Fruit fly (Drosophila melanogaster): ENCODE data around the gene GlcAT-S.

GlcAT-S gene

dm6 chr2L:9633098-9633497, 16.8 kb downstream of the GlcAT-S start (continued):
- TF ChIP-seq gsb (GFP tag; IDR thresholded peaks at IDR 0.05) (no peak), Hr3 (GFP tag; optimal IDR thresholded peaks at IDR 0.05) (no peak), CG2712 (tag; optimal IDR thresholded peaks at IDR 0.05) (peak; percentile 71), CG9609 (GFP tag; optimal IDR thresholded peaks at IDR 0.05) (no peak), Deaf1 (tag; optimal IDR thresholded peaks at IDR 0.05) (no peak), sima (GFP tag; optimal IDR thresholded peaks at IDR 0.05) (no peak), fd3F (GFP tag; optimal IDR thresholded peaks at IDR 0.05) (no peak), h (optimal IDR thresholded peaks at IDR 0.05) (no peak), GATAe (GFP tag; conservative IDR thresholded peaks at IDR 0.05) (peak; percentile 32; the same call in 1 of the 2 replicates), Ptx1 (GFP tag; IDR thresholded peaks at IDR 0.05) (0 out of 2 replicates have a peak, but pooled peaks have one; percentile 11), HmgZ (tag; optimal IDR thresholded peaks at IDR 0.05) (no peak), slbo (GFP tag; IDR thresholded peaks at IDR 0.05) (no peak), br (optimal IDR thresholded peaks at IDR 0.05) (no peak), caup (GFP tag; optimal IDR thresholded peaks at IDR 0.05; ENCODE audit: severe bottlenecking) (peak; percentile 49), Dfd (GFP tag; optimal IDR thresholded peaks at IDR 0.05) (no peak), stwl (tag; optimal IDR thresholded peaks at IDR 0.05) (peak; percentile 53), nerfin-2 (GFP tag; IDR thresholded peaks at IDR 0.05; ENCODE audit: partially characterized antibody) (no peak), zfh2 (GFP tag; optimal IDR thresholded peaks at IDR 0.05) (no peak), sisA (GFP tag; IDR thresholded peaks at IDR 0.05) (no peak), chif (GFP tag; optimal IDR thresholded peaks at IDR 0.05) (peak; percentile 10 to 41), CG10431 (GFP tag; optimal IDR thresholded peaks at IDR 0.05) (no peak), CG17385 (GFP tag; optimal IDR thresholded peaks at IDR 0.05) (no peak), CG7786 (GFP tag; optimal IDR thresholded peaks at IDR 0.05) (peak; percentile 41), CG6272 (GFP tag; IDR thresholded peaks at IDR 0.05) (no peak), CG15514 (GFP tag; optimal IDR thresholded peaks at IDR 0.05) (peak; percentile 17), hbn (GFP tag; IDR thresholded peaks at IDR 0.05; ENCODE audit: partially characterized antibody) (no peak), tio (GFP tag; optimal IDR thresholded peaks at IDR 0.05) (peak; percentile 63), CG11456 (GFP tag; IDR thresholded peaks at IDR 0.05) (0 out of 3 replicates have a peak, but pooled peaks have one; percentile 47), CG17802 (tag; optimal IDR thresholded peaks at IDR 0.05) (peak; percentile 37), slou (GFP tag; optimal IDR thresholded peaks at IDR 0.05) (no peak), unc-4 (GFP tag; IDR thresholded peaks at IDR 0.05; ENCODE audit: partially characterized antibody) (no peak), Chrac-16 (GFP tag; optimal IDR thresholded peaks at IDR 0.05) (no peak), tgo (GFP tag; IDR thresholded peaks at IDR 0.05) (peak; percentile 34; the same call in 1 of the 3 replicates), CG7839 (tag; optimal IDR thresholded peaks at IDR 0.05) (peak; percentile 14), trh (GFP tag; optimal IDR thresholded peaks at IDR 0.05) (no peak), CG11093 (GFP tag; IDR thresholded peaks at IDR 0.05) (peak; percentile 34; the same call in 1 of the 3 replicates), CG2889 (GFP tag; IDR thresholded peaks at IDR 0.05) (no peak), Lhr (GFP tag; optimal IDR thresholded peaks at IDR 0.05) (peak; percentile 47), Bdp1 (GFP tag; optimal IDR thresholded peaks at IDR 0.05) (peak; percentile 52), CG6175 (GFP tag; IDR thresholded peaks at IDR 0.05) (0 out of 3 replicates have a peak, but pooled peaks have one; percentile 30), Blimp-1 (GFP tag; optimal IDR thresholded peaks at IDR 0.05) (peak; percentile 67), CG2202 (tag; optimal IDR thresholded peaks at IDR 0.05) (peak; percentile 83), z (GFP tag; IDR thresholded peaks at IDR 0.05) (peak; percentile 68; the same call in 2 of the 3 replicates), Fer1 (GFP tag; optimal IDR thresholded peaks at IDR 0.05) (no peak), Rfx (GFP tag; IDR thresholded peaks at IDR 0.05) (peak; percentile 48), Dad (GFP tag; optimal IDR thresholded peaks at IDR 0.05) (peak; percentile 18), CG16815 (GFP tag; optimal IDR thresholded peaks at IDR 0.05) (peak; percentile 12), CG10543 (GFP tag; optimal IDR thresholded peaks at IDR 0.05) (peak; percentile 34), CG9437 (GFP tag; optimal IDR thresholded peaks at IDR 0.05) (no peak), crp (GFP tag; optimal IDR thresholded peaks at IDR 0.05) (no peak), B-H2 (GFP tag; optimal IDR thresholded peaks at IDR 0.05) (no peak)

Measured in whole organism, embryonic.